Worm (Caenorhabditis elegans) whole organism, early embryonic: Measurements from ENCODE around the gene thn-6.

Source experiments
- aly-1 ChIP-seq: sonication (generic microtip); optimal IDR thresholded peaks from 2 replicates; lab custom pipeline; 2016; ENCODE audit warnings: missing genetic modification characterization, missing compliant biosample characterization
- ama-1 ChIP-seq: fragments of 150-350 bp; optimal IDR thresholded peaks from 2 replicates; lab custom pipeline; 2014
- ceh-36 ChIP-seq: sonication (generic microtip); optimal IDR thresholded peaks from 2 replicates; lab custom pipeline; 2016; ENCODE audit warnings: missing genetic modification characterization, inconsistent platforms, missing compliant biosample characterization
- ets-7 ChIP-seq: sonication (generic microtip); optimal IDR thresholded peaks from 2 replicates; lab custom pipeline; 2016; ENCODE audit warnings: missing genotype, missing genetic modification characterization, missing compliant biosample characterization
- hnd-1 ChIP-seq: sonication (generic microtip); optimal IDR thresholded peaks from 2 replicates; lab custom pipeline; 2016; ENCODE audit warnings: missing genetic modification characterization, missing compliant biosample characterization
- tra-4 ChIP-seq: sonication (generic microtip); optimal IDR thresholded peaks from 2 replicates; lab custom pipeline; 2017; ENCODE audit warnings: missing genetic modification characterization, missing compliant biosample characterization

DNA sequence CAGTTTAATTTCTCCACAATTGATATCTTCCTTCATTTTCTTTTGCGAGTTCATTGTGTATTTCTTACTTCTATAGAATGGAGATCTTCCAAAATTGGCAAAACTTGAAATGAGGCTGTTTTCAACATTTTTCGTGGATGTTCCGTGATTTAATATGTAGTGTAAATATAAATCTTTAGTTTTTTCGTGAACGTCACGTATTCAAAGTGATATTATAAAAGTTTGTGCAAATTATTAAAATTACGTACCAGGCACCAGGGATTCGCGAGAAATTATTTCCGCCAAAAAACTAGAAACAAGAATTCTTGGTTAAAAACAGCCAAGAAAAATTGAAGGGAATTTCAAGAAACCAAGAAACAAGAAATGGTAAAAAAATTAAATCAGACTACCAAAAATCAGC, 4.5 kb upstream of the thn-6 start, which contains the start of gene Y59E9AL.8:
- no peak for TF ChIP-seq hnd-1 (tag; lab: Kevin White, UChicago)
- no peak for TF ChIP-seq ama-1 (lab: Kevin White, UChicago)
- TF ChIP-seq ets-7 (tag; lab: Kevin White, UChicago) = no peak
- TF ChIP-seq aly-1 = no peak
- TF ChIP-seq tra-4 (tag; lab: Kevin White, UChicago) = no peak
- no peak for TF ChIP-seq ceh-36
